Fruit fly (Drosophila melanogaster): ENCODE data around the gene CG33645.
A peak's percentile ranks its signal among the peaks of the same experiment; 100 is the strongest.

The CG33645 gene

dm6 chr2L:13513331-13514261 is 19.0 kb upstream of the CG33645 start (continued):
- TF ChIP-seq ase (GFP tag; IDR thresholded peaks at IDR 0.05) (peak; percentile 72), CG2712 (tag; optimal IDR thresholded peaks at IDR 0.05) (peak; percentile 63), CG7786 (GFP tag; optimal IDR thresholded peaks at IDR 0.05) (peak; percentile 77), CG9215 (GFP tag; IDR thresholded peaks at IDR 0.05) (peak; percentile 55), MESR4 (GFP tag; optimal IDR thresholded peaks at IDR 0.05) (no peak), NK7.1 (GFP tag; optimal IDR thresholded peaks at IDR 0.05) (peak; percentile 24), Myb (GFP tag; optimal IDR thresholded peaks at IDR 0.05) (peak; percentile 36), jing (GFP tag; optimal IDR thresholded peaks at IDR 0.05) (no peak), sna (GFP tag; IDR thresholded peaks at IDR 0.05; ENCODE audit: partially characterized antibody) (0 out of 2 replicates have a peak, but pooled peaks have one; percentile 45), D19A (tag; optimal IDR thresholded peaks at IDR 0.05) (peak; percentile 74), CG10654 (GFP tag; optimal IDR thresholded peaks at IDR 0.05) (peak; percentile 27), CG31365 (tag; optimal IDR thresholded peaks at IDR 0.05) (no peak), GATAe (GFP tag; conservative IDR thresholded peaks at IDR 0.05) (0 out of 2 replicates have a peak, but pooled peaks have one; percentile 24), Dref (GFP tag; IDR thresholded peaks at IDR 0.05) (no peak; the same call in 1 of the 2 replicates), CG12391 (tag; optimal IDR thresholded peaks at IDR 0.05) (peak; percentile 52), sens-2 (GFP tag; IDR thresholded peaks at IDR 0.05) (no peak), pzg (GFP tag; optimal IDR thresholded peaks at IDR 0.05) (no peak), CG30403 (GFP tag; optimal IDR thresholded peaks at IDR 0.05) (peak; percentile 77), gro (GFP tag; optimal IDR thresholded peaks at IDR 0.05) (peak; percentile 72), CG4404 (GFP tag; IDR thresholded peaks at IDR 0.05) (peak; percentile 27; the same call in 1 of the 2 replicates), Sox102F (GFP tag; optimal IDR thresholded peaks at IDR 0.05) (peak; percentile 71), ftz-f1 (GFP tag; optimal IDR thresholded peaks at IDR 0.05) (no peak), Mrtf (GFP tag; IDR thresholded peaks at IDR 0.05) (peak; percentile 71; the same call in 2 of the 3 replicates), Bgb (GFP tag; IDR thresholded peaks at IDR 0.05; ENCODE audit: partially characterized antibody) (no peak), gcm (GFP tag; optimal IDR thresholded peaks at IDR 0.05) (peak; percentile 2), pum (GFP tag; optimal IDR thresholded peaks at IDR 0.05) (peak; percentile 66), cg (GFP tag; optimal IDR thresholded peaks at IDR 0.05) (peak; percentile 54), dati (GFP tag; IDR thresholded peaks at IDR 0.05) (no peak), TFAM (GFP tag; optimal IDR thresholded peaks at IDR 0.05) (peak; percentile 10), CG2875 (GFP tag; optimal IDR thresholded peaks at IDR 0.05) (peak; percentile 34), CG17328 (GFP tag; IDR thresholded peaks at IDR 0.05) (peak; percentile 55; the same call in 1 of the 2 replicates), salm (tag; optimal IDR thresholded peaks at IDR 0.05) (no peak), dmrt11E (tag; optimal IDR thresholded peaks at IDR 0.05) (peak; percentile 31), zf30C (GFP tag; optimal IDR thresholded peaks at IDR 0.05) (no peak), Fer3 (tag; optimal IDR thresholded peaks at IDR 0.05) (peak; percentile 36), CG11560 (tag; IDR thresholded peaks at IDR 0.05) (0 out of 3 replicates have a peak, but pooled peaks have one; percentile 13), CG43689 (GFP tag; IDR thresholded peaks at IDR 0.05) (no peak), CG9727 (GFP tag; optimal IDR thresholded peaks at IDR 0.05) (peak; percentile 16), CG10321 (GFP tag; IDR thresholded peaks at IDR 0.05) (no peak), Atf6 (GFP tag; IDR thresholded peaks at IDR 0.05) (peak; percentile 63), pho (GFP tag; optimal IDR thresholded peaks at IDR 0.05) (peak; percentile 60), CG7357 (GFP tag; IDR thresholded peaks at IDR 0.05) (peak; percentile 8; the same call in 1 of the 3 replicates), sima (GFP tag; optimal IDR thresholded peaks at IDR 0.05) (peak; percentile 7), cwo (GFP tag; optimal IDR thresholded peaks at IDR 0.05) (peak; percentile 41), grn (GFP tag; optimal IDR thresholded peaks at IDR 0.05) (no peak), Blimp-1 (GFP tag; optimal IDR thresholded peaks at IDR 0.05) (peak; percentile 39), Antp (GFP tag; optimal IDR thresholded peaks at IDR 0.05) (peak; percentile 85), CG4617 (GFP tag; optimal IDR thresholded peaks at IDR 0.05; ENCODE audit: borderline replicate concordance) (no peak)
